Worm (Caenorhabditis elegans) whole organism, L4 larva: Measurements from ENCODE around the gene alkb-7.
"Not testable (repeated sequence)": the region's sequence is repeated elsewhere in the genome, so short reads cannot be mapped to it uniquely, and the experiment has no call there.

Experiments used
- F10B5.3 ChIP-seq: sonication (generic microtip); optimal IDR thresholded peaks from 2 replicates; lab custom pipeline; 2016; ENCODE audit warnings: mild to moderate bottlenecking, missing genetic modification characterization, missing compliant biosample characterization
- F37D6.2 ChIP-seq: sonication (generic microtip); optimal IDR thresholded peaks from 2 replicates; lab custom pipeline; 2016; ENCODE audit warnings: mild to moderate bottlenecking, missing genetic modification characterization, missing compliant biosample characterization
- F44E2.7 ChIP-seq: fragments of 200-800 bp; sonication (Bioruptor generic); IDR thresholded peaks from 2 replicates; pipeline ENCODE4 v2.1.2; 2022; ENCODE audit warnings: missing genetic modification characterization, missing compliant biosample characterization
- F49E8.2 ChIP-seq: sonication (generic microtip); optimal IDR thresholded peaks from 2 replicates; lab custom pipeline; 2016; ENCODE audit warnings: missing compliant biosample characterization, mild to moderate bottlenecking, missing genetic modification characterization, borderline replicate concordance
- R02D3.7 ChIP-seq: fragments of 150-350 bp; sonication (generic microtip); optimal IDR thresholded peaks from 3 replicates; lab custom pipeline; 2014; ENCODE audit warnings: missing biosample characterization, missing genetic modification characterization
- T26A8.4 ChIP-seq: fragments of 200-800 bp; sonication (Bioruptor generic); IDR thresholded peaks from 2 replicates; pipeline ENCODE4 v1.3.6; 2022; ENCODE audit warnings: missing genetic modification characterization, missing compliant biosample characterization
- Y48G9A.11 ChIP-seq: fragments of 200-800 bp; sonication (Bioruptor generic); IDR thresholded peaks from 2 replicates; pipeline ENCODE4 v1.3.6; 2022; ENCODE audit warnings: missing genetic modification reagents, missing genetic modification characterization, missing compliant biosample characterization
- Y75B8A.6 ChIP-seq: fragments of 200-800 bp; sonication (Bioruptor generic); IDR thresholded peaks from 2 replicates; pipeline ENCODE4 v1.3.6; 2022; ENCODE audit warnings: missing genetic modification reagents, missing genetic modification characterization, missing compliant biosample characterization
- ZK337.2 ChIP-seq: fragments of 200-800 bp; sonication (Bioruptor generic); IDR thresholded peaks from 2 replicates; pipeline ENCODE4 v1.3.6; 2022; ENCODE audit warnings: missing genetic modification reagents, missing genetic modification characterization, missing compliant biosample characterization
- aha-1 ChIP-seq: fragments of 150-350 bp; peaks from one replicate; lab custom pipeline; 2014; ENCODE audit warnings: missing biosample characterization, missing genetic modification characterization
- arid-1 ChIP-seq: fragments of 200-800 bp; sonication (Bioruptor generic); conservative IDR thresholded peaks from 2 replicates; pipeline ENCODE4 v1.3.6; 2022; ENCODE audit warnings: missing genetic modification reagents, missing genetic modification characterization, missing compliant biosample characterization
- ceh-28 ChIP-seq: fragments of 150-350 bp; optimal IDR thresholded peaks from 2 replicates; lab custom pipeline; 2014; ENCODE audit warnings: missing biosample characterization, missing genetic modification reagents, missing genetic modification characterization
- ceh-44 ChIP-seq: fragments of 200-800 bp; sonication (Bioruptor generic); IDR thresholded peaks from 2 replicates; pipeline ENCODE4 v1.3.6; 2022; ENCODE audit warnings: missing genetic modification reagents, missing genetic modification characterization, missing compliant biosample characterization
- ceh-62 ChIP-seq: sonication (generic microtip); optimal IDR thresholded peaks from 2 replicates; lab custom pipeline; 2017; ENCODE audit warnings: missing biosample characterization, missing genetic modification characterization
- ces-1 ChIP-seq: fragments of 150-350 bp; sonication (generic microtip); optimal IDR thresholded peaks from 4 replicates; lab custom pipeline; 2014; ENCODE audit warnings: missing biosample characterization, missing genetic modification reagents, missing genetic modification characterization
- ctbp-1 ChIP-seq: fragments of 200-800 bp; sonication (Bioruptor generic); IDR thresholded peaks from 2 replicates; pipeline ENCODE4 v1.3.6; 2022; ENCODE audit warnings: missing genetic modification reagents, missing genetic modification characterization, missing compliant biosample characterization
- dmd-6 ChIP-seq: fragments of 200-800 bp; sonication (Bioruptor generic); IDR thresholded peaks from 2 replicates; pipeline ENCODE4 v1.3.6; 2022; ENCODE audit warnings: missing genetic modification reagents, missing genetic modification characterization, missing compliant biosample characterization
- dmd-9 ChIP-seq: fragments of 200-800 bp; sonication (Bioruptor generic); IDR thresholded peaks from 2 replicates; pipeline ENCODE4 v1.3.6; 2022; ENCODE audit warnings: missing genetic modification reagents, missing genetic modification characterization, missing compliant biosample characterization
- duxl-1 ChIP-seq: sonication (generic microtip); optimal IDR thresholded peaks from 2 replicates; lab custom pipeline; 2016; ENCODE audit warnings: mild to moderate bottlenecking, missing genetic modification characterization, moderate library complexity, missing compliant biosample characterization; ENCODE audit not compliant: poor library complexity
- dve-1 ChIP-seq: sonication (generic microtip); optimal IDR thresholded peaks from 2 replicates; lab custom pipeline; 2017; ENCODE audit warnings: antibody characterized with exemption, mild to moderate bottlenecking, missing genetic modification characterization, missing compliant biosample characterization; ENCODE audit not compliant: insufficient read depth
- egl-43 ChIP-seq: fragments of 200-800 bp; sonication (Bioruptor generic); IDR thresholded peaks from 2 replicates; pipeline ENCODE4 v1.3.6; 2022; ENCODE audit warnings: missing genetic modification reagents, missing genetic modification characterization, missing compliant biosample characterization
- hif-1 ChIP-seq, 2 experiments: sonication (generic microtip); optimal IDR thresholded peaks; 2 replicates each; lab custom pipeline; 2016 to 2017; ENCODE audit warnings: missing compliant biosample characterization in 2 of 2, missing genetic modification characterization in 2 of 2, missing genetic modification reagents in 2 of 2, missing genotype in 2 of 2, mild to moderate bottlenecking in 1 of 2
- hlh-11 ChIP-seq: fragments of 200-800 bp; sonication (Bioruptor generic); optimal IDR thresholded peaks from 2 replicates; lab custom pipeline; 2018; ENCODE audit warnings: mild to moderate bottlenecking, missing genetic modification characterization, missing compliant biosample characterization
- hlh-30 ChIP-seq: sonication (generic microtip); optimal IDR thresholded peaks from 2 replicates; lab custom pipeline; 2017; ENCODE audit warnings: antibody characterized with exemption, mild to moderate bottlenecking, missing genetic modification characterization, missing compliant biosample characterization; ENCODE audit not compliant: insufficient read depth
- hmg-1.1 ChIP-seq: fragments of 200-800 bp; sonication (Bioruptor generic); IDR thresholded peaks from 2 replicates; pipeline ENCODE4 v1.3.6; 2022; ENCODE audit warnings: missing genetic modification reagents, missing genetic modification characterization, missing compliant biosample characterization
- lin-1 ChIP-seq: fragments of 200-800 bp; sonication (Bioruptor generic); IDR thresholded peaks from 2 replicates; pipeline ENCODE4 v1.3.6; 2022; ENCODE audit warnings: missing genetic modification reagents, missing genetic modification characterization, missing compliant biosample characterization
- lin-13 ChIP-seq: fragments of 150-350 bp; optimal IDR thresholded peaks from 2 replicates; lab custom pipeline; 2014; ENCODE audit warnings: missing biosample characterization, missing genetic modification reagents, missing genetic modification characterization
- lin-38 ChIP-seq: fragments of 200-800 bp; sonication (Bioruptor generic); IDR thresholded peaks from 2 replicates; pipeline ENCODE4 v1.3.6; 2022; ENCODE audit warnings: missing genetic modification reagents, missing genetic modification characterization, missing compliant biosample characterization
- lsy-2 ChIP-seq, 2 experiments: fragments of 150-350 bp in 1 of 2; sonication (generic microtip) in 1 of 2; optimal IDR thresholded peaks; 2 replicates each; lab custom pipeline; 2014 to 2017; ENCODE audit warnings: missing biosample characterization in 2 of 2, missing genetic modification characterization in 2 of 2
- mdt-29 ChIP-seq: fragments of 200-800 bp; sonication (Bioruptor generic); IDR thresholded peaks from 2 replicates; pipeline ENCODE4 v1.3.6; 2022; ENCODE audit warnings: missing genetic modification reagents, missing genetic modification characterization, missing compliant biosample characterization
- mep-1 ChIP-seq: fragments of 150-350 bp; sonication (generic microtip); optimal IDR thresholded peaks from 3 replicates; lab custom pipeline; 2014; ENCODE audit warnings: missing biosample characterization, missing genetic modification characterization
- mes-2 ChIP-seq: sonication (generic microtip); optimal IDR thresholded peaks from 2 replicates; lab custom pipeline; 2016; ENCODE audit warnings: missing genotype, mild to moderate bottlenecking, missing genetic modification characterization, missing compliant biosample characterization; ENCODE audit not compliant: poor library complexity, severe bottlenecking
- nhr-102 ChIP-seq: sonication (generic microtip); optimal IDR thresholded peaks from 2 replicates; lab custom pipeline; 2016; ENCODE audit warnings: mild to moderate bottlenecking, missing genetic modification characterization, moderate library complexity, missing compliant biosample characterization
- nhr-11 ChIP-seq: fragments of 150-350 bp; optimal IDR thresholded peaks from 2 replicates; lab custom pipeline; 2014; ENCODE audit warnings: missing biosample characterization, missing genetic modification characterization
- nhr-42 ChIP-seq: fragments of 200-800 bp; sonication (Bioruptor generic); IDR thresholded peaks from 2 replicates; pipeline ENCODE4 v1.3.6; 2022; ENCODE audit warnings: missing genetic modification characterization, missing compliant biosample characterization
- pha-4 ChIP-seq, 2 experiments: fragments of 150-350 bp in 1 of 2; fragments of 200-800 bp in 1 of 2; sonication (Bioruptor generic) in 1 of 2; IDR thresholded peaks in 1 of 2; optimal IDR thresholded peaks in 1 of 2; 2 replicates each; pipeline versions ENCODE4 v1.3.6 to Lab custom; 2014 to 2022; ENCODE audit warnings: missing genetic modification characterization in 2 of 2, missing genetic modification reagents in 2 of 2, missing biosample characterization in 1 of 2, missing compliant biosample characterization in 1 of 2
- pqm-1 ChIP-seq: sonication (generic microtip); optimal IDR thresholded peaks from 2 replicates; lab custom pipeline; 2017; ENCODE audit warnings: missing biosample characterization, missing genetic modification characterization
- rbr-2 ChIP-seq: sonication (generic microtip); optimal IDR thresholded peaks from 2 replicates; lab custom pipeline; 2016; ENCODE audit warnings: missing genotype, missing genetic modification characterization, missing compliant biosample characterization
- set-16 ChIP-seq: fragments of 200-800 bp; sonication (Bioruptor generic); IDR thresholded peaks from 2 replicates; pipeline ENCODE4 v1.3.6; 2022; ENCODE audit warnings: missing genetic modification reagents, missing genetic modification characterization, missing compliant biosample characterization
- snpc-1.2 ChIP-seq: fragments of 200-800 bp; sonication (Bioruptor generic); IDR thresholded peaks from 2 replicates; pipeline ENCODE4 v1.3.6; 2022; ENCODE audit warnings: missing genetic modification reagents, missing genetic modification characterization, missing compliant biosample characterization
- snpc-4 ChIP-seq: fragments of 150-350 bp; optimal IDR thresholded peaks from 2 replicates; lab custom pipeline; 2014; ENCODE audit warnings: missing biosample characterization, missing genetic modification characterization
- tag-97 ChIP-seq: fragments of 200-800 bp; sonication (Bioruptor generic); IDR thresholded peaks from 2 replicates; pipeline ENCODE4 v1.3.6; 2022; ENCODE audit warnings: missing genetic modification characterization, missing compliant biosample characterization
- tra-1 ChIP-seq: fragments of 200-800 bp; sonication (Bioruptor generic); IDR thresholded peaks from 2 replicates; pipeline ENCODE4 v1.3.6; 2022; ENCODE audit warnings: missing genetic modification reagents, missing genetic modification characterization, missing compliant biosample characterization
- vab-7 ChIP-seq: fragments of 200-800 bp; sonication (Bioruptor generic); IDR thresholded peaks from 2 replicates; pipeline ENCODE4 v1.3.6; 2022; ENCODE audit warnings: missing genetic modification reagents, missing genetic modification characterization, missing compliant biosample characterization
- zip-2 ChIP-seq: fragments of 150-350 bp; optimal IDR thresholded peaks from 2 replicates; lab custom pipeline; 2014; ENCODE audit warnings: missing biosample characterization, missing genetic modification characterization

The alkb-7 gene

ce11 chrII:12778374-12778773, 9.6 kb downstream of the alkb-7 start:
- TF ChIP-seq rbr-2 (peak; percentile 45), arid-1 (GFP tag; lab: Robert Waterston, UW) (peak; percentile 40), lin-38 (GFP tag; lab: Robert Waterston, UW) (peak; percentile 84), nhr-42 (GFP tag; lab: Robert Waterston, UW) (peak; percentile 80; the same call in 1 of the 2 replicates), tra-1 (GFP tag; lab: Robert Waterston, UW) (peak; percentile 10; the same call in 1 of the 2 replicates), ceh-44 (0 out of 2 replicates have a peak, but pooled peaks have one; percentile 2), hlh-11 (tag; lab: Kevin White, UChicago) (peak; percentile 11), F37D6.2 (tag; lab: Kevin White, UChicago) (peak; percentile 43), lin-13 (peak; percentile 88), dmd-9 (GFP tag; lab: Robert Waterston, UW) (peak; percentile 69; the same call in 1 of the 2 replicates), hlh-30 (peak; percentile 20), vab-7 (GFP tag; lab: Robert Waterston, UW) (peak; percentile 56; the same call in 1 of the 2 replicates), dmd-6 (GFP tag; lab: Robert Waterston, UW) (peak; percentile 49; the same call in 1 of the 2 replicates), snpc-4 (tag; lab: Kevin White, UChicago) (peak; percentile 81), hmg-1.1 (GFP tag; lab: Robert Waterston, UW) (peak; percentile 63), mdt-29 (GFP tag; lab: Robert Waterston, UW) (0 out of 2 replicates have a peak, but pooled peaks have one; percentile 24), ZK337.2 (peak; percentile 69; the same call in 1 of the 2 replicates), mep-1 (peak; percentile 71), mes-2 (tag; lab: Kevin White, UChicago) (peak; percentile 79), ctbp-1 (GFP tag; lab: Robert Waterston, UW) (0 out of 2 replicates have a peak, but pooled peaks have one; percentile 34), snpc-1.2 (GFP tag; lab: Robert Waterston, UW) (peak; percentile 83), nhr-102 (peak; percentile 15), F49E8.2 (tag; lab: Kevin White, UChicago) (peak; percentile 38), Y48G9A.11 (GFP tag; lab: Robert Waterston, UW) (peak; percentile 87), lsy-2 (tag; optimal IDR thresholded peaks at IDR 0.05; lab: Kevin White, UChicago) (peak in 1 of 2 experiments; percentile 31), aha-1 (peak; percentile 93), T26A8.4 (GFP tag; lab: Robert Waterston, UW) (peak; percentile 81), dve-1 (tag; lab: Kevin White, UChicago) (peak; percentile 19), duxl-1 (tag; lab: Kevin White, UChicago) (peak; percentile 50), pha-4 (GFP tag; IDR thresholded peaks at IDR 0.05; lab: Robert Waterston, UW) (peak; percentile 48; the same call in 1 of the 2 replicates), egl-43 (GFP tag; lab: Robert Waterston, UW) (peak; percentile 75; the same call in 1 of the 2 replicates), set-16 (GFP tag; lab: Robert Waterston, UW) (peak; percentile 98), lin-1 (0 out of 2 replicates have a peak, but pooled peaks have one; percentile 16)
- TF ChIP-seq pha-4 (tag; optimal IDR thresholded peaks at IDR 0.05; lab: Kevin White, UChicago) = not testable (repeated sequence)

- TF ChIP-seq aha-1 = peak; percentile 60
- TF ChIP-seq F49E8.2 (tag; lab: Kevin White, UChicago) = no peak
Measured at ce11 chrII:12776379-12776778, 11.6 kb downstream of the alkb-7 start, which contains the start of gene Y46G5A.34. Y46G5A.34 (plus strand) TSS chrII:12776679.

- TF ChIP-seq pqm-1 (tag; lab: Kevin White, UChicago) (no peak), T26A8.4 (GFP tag; lab: Robert Waterston, UW) (no peak), nhr-11 (tag; lab: Kevin White, UChicago) (no peak), hif-1 (tag; optimal IDR thresholded peaks at IDR 0.05; lab: Kevin White, UChicago) (no peak), ceh-28 (tag; lab: Kevin White, UChicago) (no peak), ces-1 (GFP tag; lab: Kevin White, UChicago) (no peak), zip-2 (tag; lab: Kevin White, UChicago) (no peak), F44E2.7 (no peak), Y75B8A.6 (GFP tag; lab: Robert Waterston, UW) (no peak), ceh-62 (tag; lab: Kevin White, UChicago) (no peak), mdt-29 (GFP tag; lab: Robert Waterston, UW) (no peak), F10B5.3 (tag; lab: Kevin White, UChicago) (no peak), tag-97 (GFP tag; lab: Robert Waterston, UW) (no peak), Y48G9A.11 (GFP tag; lab: Robert Waterston, UW) (no peak), R02D3.7 (tag; lab: Kevin White, UChicago) (no peak), aha-1 (no peak)
Measured at ce11 chrII:12774402-12774801, 13.6 kb downstream of the alkb-7 start, which contains the start of gene Y46G5A.14. Y46G5A.14 (plus strand) TSS chrII:12774702.
